Worm (Caenorhabditis elegans) whole organism, late embryonic: Measurements from ENCODE around the gene srh-92.

Experiments
- C38D4.7 ChIP-seq: fragments of 200-800 bp; sonication (Bioruptor generic); optimal IDR thresholded peaks from 2 replicates; lab custom pipeline; 2018; ENCODE audit warnings: mild to moderate bottlenecking, missing genetic modification characterization, moderate library complexity, missing compliant biosample characterization
- F13H6.1 ChIP-seq: sonication (generic microtip); optimal IDR thresholded peaks from 2 replicates; lab custom pipeline; 2016; ENCODE audit warnings: missing genetic modification characterization, missing compliant biosample characterization
- K02D7.2 ChIP-seq: sonication (generic microtip); optimal IDR thresholded peaks from 2 replicates; lab custom pipeline; 2017; ENCODE audit warnings: mild to moderate bottlenecking, missing genetic modification characterization, missing compliant biosample characterization
- K09A11.1 ChIP-seq: sonication (generic microtip); optimal IDR thresholded peaks from 2 replicates; lab custom pipeline; 2017; ENCODE audit warnings: antibody characterized with exemption, mild to moderate bottlenecking, missing genetic modification characterization, missing compliant biosample characterization; ENCODE audit not compliant: insufficient read depth
- T23F11.4 ChIP-seq: fragments of 200-800 bp; sonication (Bioruptor generic); optimal IDR thresholded peaks from 2 replicates; lab custom pipeline; 2018; ENCODE audit warnings: mild to moderate bottlenecking, missing genetic modification characterization, missing compliant biosample characterization
- ceh-14 ChIP-seq: sonication (generic microtip); optimal IDR thresholded peaks from 2 replicates; lab custom pipeline; 2016; ENCODE audit warnings: missing genotype, missing genetic modification characterization, missing compliant biosample characterization
- ceh-22 ChIP-seq: sonication (generic microtip); optimal IDR thresholded peaks from 2 replicates; lab custom pipeline; 2017; ENCODE audit warnings: missing biosample characterization, missing genetic modification characterization
- ceh-24 ChIP-seq: sonication (generic microtip); optimal IDR thresholded peaks from 2 replicates; lab custom pipeline; 2016; ENCODE audit warnings: mild to moderate bottlenecking, missing genetic modification characterization, missing compliant biosample characterization
- ceh-30 ChIP-seq: fragments of 150-350 bp; optimal IDR thresholded peaks from 2 replicates; lab custom pipeline; 2014; ENCODE audit warnings: missing biosample characterization, missing genetic modification characterization
- ceh-31 ChIP-seq: sonication (generic microtip); optimal IDR thresholded peaks from 2 replicates; lab custom pipeline; 2016; ENCODE audit warnings: missing genetic modification characterization, missing compliant biosample characterization
- ceh-48 ChIP-seq: sonication (generic microtip); optimal IDR thresholded peaks from 2 replicates; lab custom pipeline; 2016; ENCODE audit warnings: missing genetic modification characterization, inconsistent platforms, missing compliant biosample characterization
- ceh-6 ChIP-seq: fragments of 200-800 bp; sonication (Bioruptor generic); optimal IDR thresholded peaks from 2 replicates; lab custom pipeline; 2018; ENCODE audit warnings: mild to moderate bottlenecking, missing genetic modification characterization, missing compliant biosample characterization
- ceh-9 ChIP-seq: sonication (generic microtip); optimal IDR thresholded peaks from 2 replicates; lab custom pipeline; 2016; ENCODE audit warnings: mild to moderate bottlenecking, missing genetic modification characterization, inconsistent platforms, missing compliant biosample characterization
- elt-4 ChIP-seq: sonication (generic microtip); optimal IDR thresholded peaks from 2 replicates; lab custom pipeline; 2016; ENCODE audit warnings: missing genetic modification characterization, missing compliant biosample characterization
- ets-4 ChIP-seq: sonication (generic microtip); optimal IDR thresholded peaks from 2 replicates; lab custom pipeline; 2016; ENCODE audit warnings: missing genetic modification characterization, missing compliant biosample characterization
- hlh-30 ChIP-seq: sonication (generic microtip); optimal IDR thresholded peaks from 2 replicates; lab custom pipeline; 2017; ENCODE audit warnings: antibody characterized with exemption, missing genetic modification characterization, missing compliant biosample characterization; ENCODE audit not compliant: insufficient read depth
- hlh-8 ChIP-seq: sonication (generic microtip); optimal IDR thresholded peaks from 2 replicates; lab custom pipeline; 2016; ENCODE audit warnings: missing genotype, missing genetic modification characterization, missing compliant biosample characterization
- mec-3 ChIP-seq: sonication (generic microtip); optimal IDR thresholded peaks from 2 replicates; lab custom pipeline; 2016; ENCODE audit warnings: borderline replicate concordance, missing genetic modification characterization, missing compliant biosample characterization
- nhr-11 ChIP-seq: fragments of 150-350 bp; optimal IDR thresholded peaks from 2 replicates; lab custom pipeline; 2014; ENCODE audit warnings: missing biosample characterization, missing genetic modification characterization
- nhr-232 ChIP-seq: sonication (generic microtip); optimal IDR thresholded peaks from 2 replicates; lab custom pipeline; 2016; ENCODE audit warnings: missing genetic modification characterization, missing compliant biosample characterization
- npax-4 ChIP-seq: sonication (generic microtip); optimal IDR thresholded peaks from 2 replicates; lab custom pipeline; 2016; ENCODE audit warnings: missing genetic modification characterization, missing compliant biosample characterization
- odd-2 ChIP-seq: sonication (generic microtip); optimal IDR thresholded peaks from 2 replicates; lab custom pipeline; 2017; ENCODE audit warnings: antibody characterized with exemption, mild to moderate bottlenecking, missing genetic modification characterization, missing compliant biosample characterization
- pat-9 ChIP-seq: fragments of 200-800 bp; sonication (Bioruptor generic); optimal IDR thresholded peaks from 2 replicates; lab custom pipeline; 2018; ENCODE audit warnings: mild to moderate bottlenecking, missing genetic modification characterization, moderate library complexity, missing compliant biosample characterization
- ref-2 ChIP-seq: sonication (generic microtip); optimal IDR thresholded peaks from 2 replicates; lab custom pipeline; 2016; ENCODE audit warnings: missing genetic modification characterization, missing compliant biosample characterization
- sox-2 ChIP-seq: fragments of 200-800 bp; sonication (Bioruptor generic); IDR thresholded peaks from 2 replicates; pipeline ENCODE4 v1.3.6; 2022; ENCODE audit warnings: missing genetic modification reagents, missing genetic modification characterization, missing compliant biosample characterization
- syd-9 ChIP-seq: sonication (generic microtip); optimal IDR thresholded peaks from 2 replicates; lab custom pipeline; 2016; ENCODE audit warnings: mild to moderate bottlenecking, missing genetic modification characterization, moderate library complexity, missing compliant biosample characterization
- tbx-2 ChIP-seq: sonication (generic microtip); optimal IDR thresholded peaks from 2 replicates; lab custom pipeline; 2016; ENCODE audit warnings: missing genetic modification characterization, missing compliant biosample characterization
- unc-42 ChIP-seq: sonication (generic microtip); optimal IDR thresholded peaks from 2 replicates; lab custom pipeline; 2016; ENCODE audit warnings: missing genotype, missing genetic modification characterization, missing compliant biosample characterization
- unc-55 ChIP-seq: sonication (generic microtip); optimal IDR thresholded peaks from 2 replicates; lab custom pipeline; 2017; ENCODE audit warnings: missing biosample characterization, missing genetic modification reagents, missing genetic modification characterization
- zip-5 ChIP-seq: sonication (generic microtip); optimal IDR thresholded peaks from 2 replicates; lab custom pipeline; 2016; ENCODE audit warnings: missing genetic modification characterization, missing compliant biosample characterization

The srh-92 gene

DNA sequence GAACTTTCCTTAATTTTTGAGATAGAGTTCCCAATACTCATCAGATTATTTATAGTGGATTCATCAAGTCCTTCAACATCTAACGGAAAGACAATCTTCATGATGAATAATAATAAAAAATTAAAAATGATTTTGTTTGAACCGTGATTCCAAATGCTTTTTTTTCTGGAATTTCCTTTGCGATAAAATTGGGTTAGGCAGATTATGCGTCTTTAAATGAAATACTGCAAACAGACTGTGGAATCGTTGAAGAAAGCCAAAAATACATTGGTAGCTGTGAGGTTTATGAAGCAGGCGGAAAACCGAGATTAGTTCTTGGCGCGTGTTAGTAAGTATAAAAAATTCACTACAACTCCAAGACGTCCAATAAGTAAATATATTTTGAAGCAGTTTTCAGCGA, 34.2 kb downstream of the srh-92 start, which contains the start of gene srw-68:
srw-68 (minus strand) TSS at position 101 of the 400 bp plus-strand sequence.
- TF ChIP-seq ceh-14 (tag; lab: Kevin White, UChicago) (no peak), C38D4.7 (GFP tag; lab: Kevin White, UChicago) (no peak)
- TF ChIP-seq, all 69 proteins: peak for 0

DNA sequence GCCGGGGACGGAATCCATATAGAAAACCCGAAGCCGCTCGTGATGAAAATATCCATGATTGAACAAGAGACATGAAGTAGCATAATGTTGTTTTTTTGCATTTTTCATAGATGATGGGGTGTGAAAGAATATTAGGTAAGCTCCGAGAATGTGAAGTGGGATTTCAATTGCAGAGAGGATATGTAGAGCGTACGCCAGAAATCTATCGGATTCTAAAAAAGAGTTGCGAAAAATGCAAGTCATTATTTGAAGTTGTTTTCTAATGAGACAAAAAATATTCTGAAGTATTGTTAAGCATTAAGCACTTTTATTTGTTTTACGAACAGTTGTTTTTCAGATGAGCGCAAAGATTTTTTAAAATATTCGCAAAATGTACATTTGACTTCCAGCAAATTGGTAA, 36.5 kb downstream of the srh-92 start, which contains the start of gene F18E3.10:
F18E3.10 (minus strand) TSS at position 101 of the 400 bp plus-strand sequence.
- TF ChIP-seq K09A11.1 (tag; lab: Kevin White, UChicago), result no peak
- no peak for TF ChIP-seq K02D7.2
- no peak for TF ChIP-seq F13H6.1 (tag; lab: Kevin White, UChicago)

ce11 chrV:7420162-7420561, 40.6 kb downstream of the srh-92 start, which contains the start of gene srxa-4:
srxa-4 (plus strand) TSS chrV:7420462.
- TF ChIP-seq ceh-14 (tag; lab: Kevin White, UChicago) (no peak), ref-2 (tag; lab: Kevin White, UChicago) (no peak), mec-3 (tag; lab: Kevin White, UChicago) (no peak), ceh-22 (no peak), nhr-11 (tag; lab: Kevin White, UChicago) (no peak), ets-4 (tag; lab: Kevin White, UChicago) (no peak)

DNA sequence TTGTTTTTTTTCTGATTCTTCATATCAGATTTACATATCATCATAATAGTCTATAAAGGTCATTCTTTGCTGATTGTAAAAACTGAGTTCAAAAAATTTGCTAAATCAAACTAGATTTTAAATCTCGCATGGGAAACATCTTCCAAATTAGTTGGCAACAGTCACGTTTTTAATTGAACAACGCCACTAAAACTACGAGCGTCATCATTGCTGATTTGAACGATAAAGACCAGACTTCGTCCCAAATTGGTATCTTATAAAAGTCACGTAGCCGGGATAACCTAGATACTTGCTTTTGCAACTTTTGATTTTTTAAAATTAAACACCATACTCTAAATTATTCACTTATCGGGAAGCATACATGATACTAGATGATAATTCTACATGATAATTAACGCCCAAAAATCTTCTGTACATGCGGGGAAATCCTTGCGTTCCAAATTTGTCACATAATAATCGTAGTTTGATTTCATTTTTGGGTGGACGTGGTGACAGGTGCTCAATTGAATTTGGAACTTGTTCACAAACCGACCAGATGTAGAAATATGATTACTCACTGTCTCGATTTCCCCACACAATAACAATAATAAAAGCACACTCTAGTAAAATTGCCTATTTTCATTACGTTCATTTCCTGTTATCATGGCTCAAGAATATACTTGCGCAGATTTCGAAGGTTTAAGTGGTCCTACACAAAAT, 43.6 kb downstream of the srh-92 start, which contains the start of gene srw-67:
srw-67 (plus strand) TSS at position 643 of the 699 bp plus-strand sequence.
- TF ChIP-seq ceh-24 (tag; lab: Kevin White, UChicago) (no peak), odd-2 (tag; lab: Kevin White, UChicago) (no peak), ceh-31 (tag; lab: Kevin White, UChicago) (no peak), sox-2 (no peak), elt-4 (no peak), syd-9 (no peak), unc-55 (GFP tag; lab: Kevin White, UChicago) (no peak), ceh-9 (tag; lab: Kevin White, UChicago) (no peak), K09A11.1 (tag; lab: Kevin White, UChicago) (no peak), ref-2 (tag; lab: Kevin White, UChicago) (no peak), ceh-6 (GFP tag; lab: Kevin White, UChicago) (no peak)

DNA sequence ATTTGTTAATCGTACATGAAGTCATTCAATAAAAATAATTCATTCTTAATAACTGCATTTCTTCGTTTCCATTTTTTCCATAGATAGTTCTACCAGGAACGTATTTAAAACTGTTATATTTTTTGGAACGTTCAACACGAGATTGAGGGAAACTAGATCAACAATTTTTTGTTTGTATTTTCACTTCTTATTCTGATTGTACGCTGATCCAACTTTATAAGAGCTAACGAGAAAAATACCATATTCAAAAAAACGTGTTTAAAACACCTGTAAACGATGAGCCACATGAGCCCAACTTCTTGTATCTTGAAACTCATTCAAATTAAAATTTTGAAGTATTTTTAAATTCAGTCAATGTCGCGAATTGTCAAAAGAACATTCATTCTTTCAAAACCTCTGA, 44.2 kb downstream of the srh-92 start:
- TF ChIP-seq ceh-22 (no peak), ceh-24 (tag; lab: Kevin White, UChicago) (no peak), ceh-30 (no peak), npax-4 (tag; lab: Kevin White, UChicago) (no peak), hlh-8 (no peak), unc-42 (tag; lab: Kevin White, UChicago) (no peak), pat-9 (tag; lab: Kevin White, UChicago) (no peak), T23F11.4 (no peak), nhr-232 (no peak), hlh-30 (tag; lab: Kevin White, UChicago) (no peak), ceh-48 (no peak), ceh-6 (GFP tag; lab: Kevin White, UChicago) (no peak), K02D7.2 (no peak), sox-2 (no peak), tbx-2 (tag; lab: Kevin White, UChicago) (no peak), zip-5 (tag; lab: Kevin White, UChicago) (no peak)
